Fruit fly (Drosophila melanogaster): Measurements from ENCODE around the gene CG13085.

The CG13085 gene

DNA sequence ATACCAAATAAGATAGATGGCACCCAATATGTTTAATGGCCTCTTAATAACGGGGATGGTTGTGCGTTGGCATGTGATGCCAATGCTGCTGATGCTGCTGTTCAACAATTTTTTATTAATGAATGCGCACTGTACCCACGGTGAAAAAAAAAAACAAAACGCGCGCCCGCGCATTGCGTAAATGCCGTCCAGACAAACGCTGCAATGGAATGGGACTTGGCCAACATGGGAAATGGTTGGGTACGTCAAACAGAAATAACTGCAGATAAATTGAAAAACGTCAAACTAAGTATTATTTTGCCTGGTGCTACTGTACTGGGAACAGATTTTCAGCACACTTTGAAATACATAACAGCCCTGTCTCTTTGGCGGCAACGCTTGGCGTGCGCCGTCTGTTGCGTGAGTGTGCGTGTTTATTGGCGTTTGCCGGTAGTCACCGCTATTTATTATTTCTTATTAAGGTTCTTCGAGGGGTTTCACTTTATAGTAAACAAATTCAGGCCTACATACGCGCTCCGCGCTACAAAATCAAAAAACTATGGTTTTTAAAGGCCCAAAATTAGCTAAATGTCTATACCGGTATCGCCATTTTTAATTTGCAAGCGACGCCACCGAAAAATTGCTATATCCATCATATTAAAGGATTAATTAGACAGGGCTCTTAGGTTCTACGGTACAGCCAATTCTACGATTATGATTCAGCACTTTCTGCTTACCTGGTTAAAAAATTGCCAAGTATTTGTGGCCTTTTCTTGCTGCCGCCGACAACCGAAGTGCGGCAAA is 28.9 kb downstream of the CG13085 start:
- TF ChIP-seq psq (optimal IDR thresholded peaks at IDR 0.05) (no peak), pan (optimal IDR thresholded peaks at IDR 0.05) (no peak), Dll (optimal IDR thresholded peaks at IDR 0.05) (no peak), usp (GFP tag; optimal IDR thresholded peaks at IDR 0.05) (no peak), CG8478 (optimal IDR thresholded peaks at IDR 0.05) (no peak), EcR (GFP tag; optimal IDR thresholded peaks at IDR 0.05) (no peak)

DNA sequence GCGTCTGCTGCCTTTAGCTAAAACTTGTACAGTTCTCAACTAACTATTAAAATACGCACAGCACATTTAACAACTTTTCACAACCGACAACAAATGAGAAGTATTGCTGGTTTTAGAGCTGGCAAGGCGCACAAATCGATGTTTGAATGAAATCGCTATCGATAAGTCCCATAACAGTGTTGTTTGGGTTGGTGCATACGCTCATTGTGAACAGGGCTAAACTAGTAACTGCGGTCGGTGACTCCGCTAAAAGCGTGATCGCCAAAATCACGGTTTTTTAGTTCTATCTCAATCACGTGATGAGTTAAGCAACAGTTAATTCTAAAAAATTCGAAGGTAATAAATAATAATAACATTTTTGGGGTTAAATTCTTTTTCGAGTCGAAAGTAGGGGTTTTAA is 29.5 kb downstream of the CG13085 start, which contains the start of gene Top2:
Gene Top2, minus strand, starts transcription at position 110 of the 400 bp plus-strand sequence.
- TF ChIP-seq Dll (optimal IDR thresholded peaks at IDR 0.05), result no peak
- no peak for TF ChIP-seq EcR (GFP tag; optimal IDR thresholded peaks at IDR 0.05)
- TF ChIP-seq CG8478 (optimal IDR thresholded peaks at IDR 0.05), result no peak
- TF ChIP-seq psq (optimal IDR thresholded peaks at IDR 0.05), result no peak
- TF ChIP-seq usp (GFP tag; optimal IDR thresholded peaks at IDR 0.05), result no peak
- no peak for TF ChIP-seq pan (optimal IDR thresholded peaks at IDR 0.05)

DNA sequence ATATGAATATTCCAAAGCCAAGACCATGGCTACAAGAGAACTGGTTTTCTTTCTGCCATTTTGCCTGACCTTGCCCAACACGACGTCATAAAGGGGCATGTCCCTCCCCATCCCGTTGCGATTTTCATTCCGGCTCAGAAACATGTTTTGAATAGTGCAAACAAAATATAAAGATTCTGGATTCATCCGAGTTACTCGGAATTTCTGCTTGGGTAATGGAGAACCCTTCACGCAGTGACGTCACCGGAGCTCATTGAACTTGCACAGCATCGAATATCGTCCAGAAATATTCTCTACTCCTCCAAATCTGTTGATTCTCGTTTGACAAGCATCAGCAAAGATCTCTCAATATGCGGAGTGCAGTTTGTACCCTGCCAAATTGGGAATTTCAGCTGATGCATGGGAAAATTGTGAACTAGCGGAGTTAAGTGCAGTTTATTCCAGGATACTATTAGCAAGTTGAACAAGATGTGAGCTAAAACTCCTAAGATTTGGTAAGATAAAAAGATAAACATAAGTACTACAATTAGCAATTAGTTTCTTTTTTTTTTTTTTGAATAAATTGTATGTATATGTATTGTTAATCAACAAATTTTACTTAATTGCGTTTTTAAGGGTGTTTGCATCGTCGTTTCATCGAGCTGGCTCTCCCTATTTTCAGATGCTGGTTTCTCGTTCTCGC is 30.4 kb downstream of the CG13085 start, which contains the start of gene CG10026:
Gene CG10026, plus strand, starts transcription at position 187 of the 682 bp plus-strand sequence.
- no peak for TF ChIP-seq pan (optimal IDR thresholded peaks at IDR 0.05)
- peak in 1 of 2 experiments; percentile 93 for TF ChIP-seq EcR (GFP tag; optimal IDR thresholded peaks at IDR 0.05)

DNA sequence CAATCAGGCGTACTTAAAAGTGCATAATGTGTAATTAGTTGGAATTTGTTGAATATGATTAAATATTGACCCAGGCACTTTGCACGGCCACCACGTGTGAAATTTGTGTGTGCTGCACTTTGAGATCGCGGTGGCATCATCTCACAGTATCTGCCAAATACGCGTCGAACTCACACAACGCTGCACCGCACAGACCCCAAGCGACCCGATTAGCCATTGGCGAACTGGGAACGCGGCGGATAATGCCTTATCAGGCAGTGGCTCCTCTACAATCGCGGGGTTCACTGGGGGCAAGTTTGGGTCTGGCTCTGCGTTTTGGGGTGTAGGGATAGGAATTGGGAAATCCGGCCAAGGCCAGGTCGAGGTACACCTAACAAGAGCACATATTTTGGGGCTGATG is 31.4 kb downstream of the CG13085 start:
- no peak for TF ChIP-seq usp (GFP tag; optimal IDR thresholded peaks at IDR 0.05)
- TF ChIP-seq EcR (GFP tag; optimal IDR thresholded peaks at IDR 0.05), result no peak
- no peak for TF ChIP-seq pan (optimal IDR thresholded peaks at IDR 0.05)
- TF ChIP-seq psq (optimal IDR thresholded peaks at IDR 0.05), result no peak
- TF ChIP-seq CG8478 (optimal IDR thresholded peaks at IDR 0.05), result no peak
- TF ChIP-seq Dll (optimal IDR thresholded peaks at IDR 0.05), result no peak

DNA sequence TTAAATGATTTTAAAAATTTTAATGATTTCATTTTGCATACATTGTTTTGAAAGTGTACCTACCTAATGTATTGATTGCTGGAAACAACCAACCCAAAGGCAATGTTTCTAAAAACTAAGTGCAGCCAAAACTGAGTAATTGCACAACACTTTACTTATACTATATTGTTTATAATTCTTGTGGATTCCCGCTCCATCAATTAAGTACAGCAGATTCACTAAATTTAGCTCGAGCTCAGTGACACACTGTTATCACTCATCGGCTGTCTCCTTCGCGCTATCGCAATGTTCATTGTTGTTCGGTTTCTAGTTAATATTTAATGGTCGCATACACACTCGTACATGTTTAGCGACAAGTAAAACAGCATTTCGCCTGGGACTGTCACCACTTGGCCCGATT is 31.9 kb downstream of the CG13085 start:
- no peak for TF ChIP-seq usp (GFP tag; optimal IDR thresholded peaks at IDR 0.05)
- no peak for TF ChIP-seq CG8478 (optimal IDR thresholded peaks at IDR 0.05)
- no peak for TF ChIP-seq pan (optimal IDR thresholded peaks at IDR 0.05)
- no peak for TF ChIP-seq Dll (optimal IDR thresholded peaks at IDR 0.05)
- no peak for TF ChIP-seq psq (optimal IDR thresholded peaks at IDR 0.05)
- no peak for TF ChIP-seq EcR (GFP tag; optimal IDR thresholded peaks at IDR 0.05)

DNA sequence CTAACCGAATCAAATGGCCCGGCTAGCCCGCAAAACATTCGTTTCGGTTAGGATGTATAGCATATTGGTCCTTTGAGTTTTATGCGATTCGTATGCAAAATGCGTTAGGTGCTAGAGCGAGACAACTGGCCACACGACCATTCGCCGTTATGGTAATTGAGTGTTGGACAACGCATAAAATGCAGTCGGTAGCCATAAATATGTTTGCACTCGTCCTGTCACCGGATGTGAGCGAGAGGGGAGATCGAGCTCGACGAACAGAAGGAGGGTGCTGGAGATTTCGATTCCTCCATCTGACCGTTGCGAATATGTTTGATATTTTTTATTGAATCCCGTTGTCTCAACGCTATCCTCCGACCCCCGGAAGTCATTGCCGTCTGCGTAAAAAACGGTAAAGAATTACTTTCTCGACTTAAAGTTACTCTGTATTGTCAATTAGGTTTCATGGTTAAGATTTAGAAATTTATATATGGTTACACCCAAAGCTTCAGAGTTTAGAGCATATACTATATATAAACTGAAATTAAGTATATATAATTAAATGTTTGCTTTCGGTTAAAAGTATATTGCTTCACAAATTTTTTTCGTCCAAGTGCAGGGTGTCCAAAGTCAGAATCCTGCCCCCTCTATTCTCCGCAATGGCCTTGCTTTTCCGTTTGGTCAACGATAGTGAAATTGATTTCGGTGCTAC is 34.2 kb downstream of the CG13085 start:
- TF ChIP-seq CG8478 (optimal IDR thresholded peaks at IDR 0.05), result no peak
- TF ChIP-seq psq (optimal IDR thresholded peaks at IDR 0.05), result no peak
- TF ChIP-seq pan (optimal IDR thresholded peaks at IDR 0.05), result no peak
- no peak for TF ChIP-seq usp (GFP tag; optimal IDR thresholded peaks at IDR 0.05)
- TF ChIP-seq Dll (optimal IDR thresholded peaks at IDR 0.05), result no peak
- TF ChIP-seq EcR (GFP tag; optimal IDR thresholded peaks at IDR 0.05), result no peak

DNA sequence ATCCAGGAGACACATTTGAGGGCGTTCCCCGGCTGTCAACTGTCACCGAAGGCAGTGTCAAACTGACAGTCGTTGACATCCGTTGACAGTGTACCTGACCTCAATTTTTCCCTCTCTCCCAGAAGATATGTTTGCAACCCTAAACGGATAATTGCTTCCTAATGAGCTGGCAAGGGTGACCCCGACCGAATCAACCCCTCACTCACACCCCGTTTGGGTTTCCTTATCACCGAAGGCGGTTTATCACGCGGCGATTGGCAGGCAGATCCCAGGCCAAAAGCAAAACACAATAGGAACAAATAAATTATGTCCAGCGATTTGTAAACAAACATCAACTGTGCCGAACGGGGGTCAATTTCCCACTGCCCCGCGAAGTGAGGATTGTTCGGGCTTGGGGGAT is 35.6 kb downstream of the CG13085 start:
- TF ChIP-seq usp (GFP tag; optimal IDR thresholded peaks at IDR 0.05) (no peak), CG8478 (optimal IDR thresholded peaks at IDR 0.05) (no peak), pan (optimal IDR thresholded peaks at IDR 0.05) (no peak), Dll (optimal IDR thresholded peaks at IDR 0.05) (no peak), EcR (GFP tag; optimal IDR thresholded peaks at IDR 0.05) (no peak), psq (optimal IDR thresholded peaks at IDR 0.05) (no peak)

DNA sequence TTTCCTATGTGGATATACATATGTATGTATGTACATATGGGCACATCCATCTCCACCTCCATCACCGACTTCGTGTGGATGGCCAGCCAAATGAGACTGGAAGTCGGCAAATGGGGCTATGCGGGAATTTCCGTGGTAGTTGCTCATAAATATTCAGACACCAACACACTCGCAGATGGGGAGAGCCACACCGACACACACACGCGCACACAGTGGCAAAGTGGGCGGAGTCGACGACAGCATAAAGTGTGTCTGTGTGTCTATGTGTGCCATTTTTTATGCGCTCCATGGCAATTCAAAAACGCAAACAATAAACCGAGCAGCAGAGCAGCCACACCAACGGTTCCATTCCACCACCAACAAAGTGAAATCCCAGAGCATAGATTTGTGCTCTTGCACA is 39.0 kb downstream of the CG13085 start:
- no peak for TF ChIP-seq Dll (optimal IDR thresholded peaks at IDR 0.05)
- TF ChIP-seq EcR (GFP tag; optimal IDR thresholded peaks at IDR 0.05), result no peak
- TF ChIP-seq psq (optimal IDR thresholded peaks at IDR 0.05), result no peak
- TF ChIP-seq CG8478 (optimal IDR thresholded peaks at IDR 0.05), result no peak
- TF ChIP-seq pan (optimal IDR thresholded peaks at IDR 0.05), result no peak
- TF ChIP-seq usp (GFP tag; optimal IDR thresholded peaks at IDR 0.05), result no peak

DNA sequence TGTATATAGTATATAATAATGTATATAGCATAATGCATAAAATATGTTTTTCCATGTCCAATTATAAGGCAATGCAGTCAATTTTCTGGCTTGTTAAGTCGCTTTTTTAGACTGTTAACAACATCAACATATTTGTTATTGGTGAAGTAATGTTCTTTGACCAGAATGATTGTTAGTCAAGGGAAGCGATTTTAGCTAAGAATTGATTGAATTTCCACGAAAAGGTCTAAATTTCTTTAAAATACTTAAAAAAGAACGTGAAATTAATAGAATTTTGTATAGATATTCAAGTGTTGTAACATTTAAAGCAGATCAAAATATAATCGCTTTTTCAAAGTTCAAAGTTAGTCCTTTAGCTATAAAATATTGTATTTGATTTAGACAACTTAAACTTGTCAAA is 39.6 kb downstream of the CG13085 start:
- no peak for TF ChIP-seq EcR (GFP tag; optimal IDR thresholded peaks at IDR 0.05)
- no peak for TF ChIP-seq pan (optimal IDR thresholded peaks at IDR 0.05)
- no peak for TF ChIP-seq Dll (optimal IDR thresholded peaks at IDR 0.05)
- TF ChIP-seq psq (optimal IDR thresholded peaks at IDR 0.05), result no peak
- TF ChIP-seq CG8478 (optimal IDR thresholded peaks at IDR 0.05), result no peak
- TF ChIP-seq usp (GFP tag; optimal IDR thresholded peaks at IDR 0.05), result no peak

DNA sequence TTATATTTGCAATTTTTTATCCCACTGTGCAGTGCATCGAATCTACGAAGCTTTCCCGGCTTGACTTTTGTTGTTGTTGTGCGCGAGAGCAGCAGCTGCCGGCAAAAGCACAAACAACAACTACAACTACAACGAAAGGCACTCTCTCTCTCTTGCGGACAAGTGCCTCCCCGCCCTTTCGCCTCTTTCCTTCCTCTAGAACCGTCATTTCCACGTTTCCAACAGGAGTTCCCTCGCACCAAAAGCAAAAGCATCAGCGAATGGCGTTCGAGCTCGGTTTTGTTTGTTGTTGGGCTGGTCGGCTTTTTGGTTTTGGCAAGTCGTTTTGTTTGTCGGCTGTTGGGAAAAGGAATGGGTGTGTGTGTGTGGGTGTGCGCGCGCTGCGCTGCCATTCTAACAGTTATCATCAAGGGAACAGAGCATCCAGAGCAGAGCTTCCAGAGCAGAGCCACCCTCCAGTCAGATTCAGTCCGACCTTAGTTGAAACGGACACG is 40.0 kb downstream of the CG13085 start, which contains the start of gene tj:
Gene tj, plus strand, starts transcription at position 444 of the 494 bp plus-strand sequence.
- no peak for TF ChIP-seq pan (optimal IDR thresholded peaks at IDR 0.05)
- peak; percentile 35 for TF ChIP-seq Dll (optimal IDR thresholded peaks at IDR 0.05)
- no peak for TF ChIP-seq psq (optimal IDR thresholded peaks at IDR 0.05)

DNA sequence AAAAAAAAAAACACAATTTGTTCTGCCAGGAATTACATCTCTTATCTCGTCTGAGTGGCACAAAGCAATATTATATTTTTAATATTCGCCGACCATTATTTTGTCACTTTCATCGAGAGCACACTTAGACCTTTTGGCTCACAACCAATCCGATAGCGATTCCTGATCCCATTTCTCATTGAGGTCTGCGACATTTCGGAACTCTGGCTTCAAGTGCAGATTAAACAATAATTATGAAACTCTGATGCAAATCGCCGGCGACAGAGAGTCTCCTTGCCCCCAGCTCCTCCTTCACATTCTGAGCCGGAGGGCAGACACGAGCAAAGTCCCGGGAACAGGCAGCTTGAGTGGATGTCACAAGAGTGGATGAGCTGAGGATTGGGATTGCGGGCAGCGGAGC is 45.2 kb downstream of the CG13085 start:
- TF ChIP-seq usp (GFP tag; optimal IDR thresholded peaks at IDR 0.05), result no peak
- TF ChIP-seq pan (optimal IDR thresholded peaks at IDR 0.05), result no peak
- TF ChIP-seq Dll (optimal IDR thresholded peaks at IDR 0.05), result no peak
- no peak for TF ChIP-seq CG8478 (optimal IDR thresholded peaks at IDR 0.05)
- TF ChIP-seq psq (optimal IDR thresholded peaks at IDR 0.05), result no peak
- TF ChIP-seq EcR (GFP tag; optimal IDR thresholded peaks at IDR 0.05), result no peak

DNA sequence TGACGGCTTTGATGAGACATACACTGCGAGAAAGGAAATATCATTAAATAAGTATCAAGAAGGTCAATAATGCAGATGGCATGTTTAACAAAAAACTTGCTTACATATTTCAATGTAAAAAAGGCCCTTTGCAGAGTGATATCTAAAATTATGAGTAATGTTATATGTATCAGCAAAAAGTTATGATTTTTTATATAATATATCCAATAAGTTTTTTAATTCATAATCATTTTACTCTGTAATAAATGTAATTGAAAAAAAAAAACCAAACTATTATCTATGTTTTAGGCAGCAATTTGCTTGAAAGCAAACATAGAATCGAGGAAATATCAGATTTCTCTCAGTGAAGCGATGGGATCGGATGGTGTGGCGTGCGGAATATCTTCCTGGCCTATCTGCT is 45.9 kb downstream of the CG13085 start:
- no peak for TF ChIP-seq CG8478 (optimal IDR thresholded peaks at IDR 0.05)

Data from whole organism.